Worm (Caenorhabditis elegans) whole organism, L2 larva: ENCODE measurements around the gene fan-1.

Experiments
- C34F6.9 ChIP-seq: fragments of 150-350 bp; optimal IDR thresholded peaks from 2 replicates; lab custom pipeline; 2014; ENCODE audit warnings: missing biosample characterization, missing genetic modification characterization
- R02D3.7 ChIP-seq: fragments of 150-350 bp; optimal IDR thresholded peaks from 2 replicates; lab custom pipeline; 2014; ENCODE audit warnings: missing biosample characterization, missing genetic modification characterization
- Y55F3AM.14 ChIP-seq: fragments of 200-800 bp; sonication (Bioruptor generic); optimal IDR thresholded peaks from 2 replicates; lab custom pipeline; 2018; ENCODE audit warnings: mild to moderate bottlenecking, missing genetic modification characterization, missing compliant biosample characterization
- aly-2 ChIP-seq: fragments of 150-350 bp; optimal IDR thresholded peaks from 2 replicates; lab custom pipeline; 2014; ENCODE audit warnings: missing biosample characterization, missing genetic modification characterization
- ama-1 ChIP-seq: fragments of 150-350 bp; optimal IDR thresholded peaks from 2 replicates; lab custom pipeline; 2018; ENCODE audit warnings: inconsistent platforms
- crh-2 ChIP-seq: sonication (generic microtip); optimal IDR thresholded peaks from 2 replicates; lab custom pipeline; 2017; ENCODE audit warnings: missing biosample characterization, missing genetic modification characterization
- dmd-4 ChIP-seq: sonication (generic microtip); optimal IDR thresholded peaks from 2 replicates; lab custom pipeline; 2017; ENCODE audit warnings: missing biosample characterization, missing genetic modification characterization
- elt-3 ChIP-seq: sonication (generic microtip); optimal IDR thresholded peaks from 2 replicates; lab custom pipeline; 2017; ENCODE audit warnings: missing biosample characterization, missing genetic modification characterization
- gmeb-1 ChIP-seq: fragments of 150-350 bp; optimal IDR thresholded peaks from 2 replicates; lab custom pipeline; 2014; ENCODE audit warnings: missing biosample characterization, missing genetic modification characterization
- lin-11 ChIP-seq: fragments of 150-350 bp; sonication (generic microtip); optimal IDR thresholded peaks from 2 replicates; lab custom pipeline; 2014; ENCODE audit warnings: missing biosample characterization, missing genetic modification characterization, inconsistent platforms, mixed read lengths
- lin-13 ChIP-seq: fragments of 150-350 bp; optimal IDR thresholded peaks from 2 replicates; lab custom pipeline; 2014; ENCODE audit warnings: missing biosample characterization, missing genetic modification reagents, missing genetic modification characterization
- lin-39 ChIP-seq: fragments of 150-350 bp; optimal IDR thresholded peaks from 2 replicates; lab custom pipeline; 2014; ENCODE audit warnings: missing biosample characterization, missing genetic modification reagents, missing genetic modification characterization
- lsy-2 ChIP-seq, 2 experiments: fragments of 150-350 bp in 1 of 2; sonication (generic microtip) in 1 of 2; optimal IDR thresholded peaks; 2 replicates each; lab custom pipeline; 2014 to 2017; ENCODE audit warnings: missing biosample characterization in 2 of 2, missing genetic modification characterization in 2 of 2
- mab-5 ChIP-seq: fragments of 150-350 bp; optimal IDR thresholded peaks from 2 replicates; lab custom pipeline; 2014; ENCODE audit warnings: missing biosample characterization, missing genetic modification characterization
- nhr-11 ChIP-seq: fragments of 150-350 bp; optimal IDR thresholded peaks from 2 replicates; lab custom pipeline; 2014; ENCODE audit warnings: missing biosample characterization, missing genetic modification characterization
- nhr-12 ChIP-seq: fragments of 150-350 bp; optimal IDR thresholded peaks from 2 replicates; lab custom pipeline; 2014; ENCODE audit warnings: missing biosample characterization, missing genetic modification characterization
- nhr-129 ChIP-seq: fragments of 150-350 bp; optimal IDR thresholded peaks from 2 replicates; lab custom pipeline; 2014; ENCODE audit warnings: missing biosample characterization, missing genetic modification characterization
- nhr-23 ChIP-seq: fragments of 150-350 bp; optimal IDR thresholded peaks from 2 replicates; lab custom pipeline; 2014; ENCODE audit warnings: missing biosample characterization, missing genetic modification reagents, missing genetic modification characterization
- nhr-237 ChIP-seq: fragments of 150-350 bp; optimal IDR thresholded peaks from 2 replicates; lab custom pipeline; 2014; ENCODE audit warnings: missing biosample characterization, missing genetic modification characterization
- nhr-25 ChIP-seq: fragments of 150-350 bp; sonication (generic microtip); optimal IDR thresholded peaks from 3 replicates; lab custom pipeline; 2014; ENCODE audit warnings: missing biosample characterization, missing genetic modification characterization
- nhr-6 ChIP-seq: fragments of 150-350 bp; optimal IDR thresholded peaks from 2 replicates; lab custom pipeline; 2014; ENCODE audit warnings: missing biosample characterization, missing genetic modification characterization
- sma-3 ChIP-seq: sonication (generic microtip); optimal IDR thresholded peaks from 2 replicates; lab custom pipeline; 2016; ENCODE audit warnings: missing genetic modification reagents, missing genetic modification characterization, missing compliant biosample characterization
- sma-9 ChIP-seq, 2 experiments: fragments of 150-350 bp in 1 of 2; sonication (generic microtip) in 1 of 2; optimal IDR thresholded peaks; 2 replicates each; lab custom pipeline; 2014 to 2016; ENCODE audit warnings: missing genetic modification characterization in 2 of 2, mild to moderate bottlenecking in 1 of 2, missing biosample characterization in 1 of 2, missing compliant biosample characterization in 1 of 2, missing genetic modification reagents in 1 of 2, moderate library complexity in 1 of 2
- unc-39 ChIP-seq: fragments of 150-350 bp; optimal IDR thresholded peaks from 2 replicates; lab custom pipeline; 2014; ENCODE audit warnings: missing biosample characterization, missing genetic modification characterization
- unc-55 ChIP-seq: fragments of 150-350 bp; sonication (generic microtip); optimal IDR thresholded peaks from 3 replicates; lab custom pipeline; 2014; ENCODE audit warnings: missing biosample characterization, missing genetic modification reagents, missing genetic modification characterization
- unc-62 ChIP-seq: fragments of 150-350 bp; optimal IDR thresholded peaks from 2 replicates; lab custom pipeline; 2014; ENCODE audit warnings: missing biosample characterization, missing genetic modification reagents, missing genetic modification characterization
- zag-1 ChIP-seq: fragments of 150-350 bp; optimal IDR thresholded peaks from 2 replicates; lab custom pipeline; 2014; ENCODE audit warnings: missing biosample characterization, missing genetic modification characterization
- ztf-1 ChIP-seq: fragments of 200-800 bp; sonication (Bioruptor generic); conservative IDR thresholded peaks from 2 replicates; pipeline ENCODE4 v1.3.6; 2022; ENCODE audit warnings: missing genetic modification characterization, missing compliant biosample characterization
- ztf-11 ChIP-seq: sonication (generic microtip); optimal IDR thresholded peaks from 2 replicates; lab custom pipeline; 2017; ENCODE audit warnings: missing biosample characterization, missing genetic modification characterization
- ztf-4 ChIP-seq: fragments of 150-350 bp; optimal IDR thresholded peaks from 2 replicates; lab custom pipeline; 2014; ENCODE audit warnings: missing biosample characterization, missing genetic modification characterization

fan-1 gene

DNA sequence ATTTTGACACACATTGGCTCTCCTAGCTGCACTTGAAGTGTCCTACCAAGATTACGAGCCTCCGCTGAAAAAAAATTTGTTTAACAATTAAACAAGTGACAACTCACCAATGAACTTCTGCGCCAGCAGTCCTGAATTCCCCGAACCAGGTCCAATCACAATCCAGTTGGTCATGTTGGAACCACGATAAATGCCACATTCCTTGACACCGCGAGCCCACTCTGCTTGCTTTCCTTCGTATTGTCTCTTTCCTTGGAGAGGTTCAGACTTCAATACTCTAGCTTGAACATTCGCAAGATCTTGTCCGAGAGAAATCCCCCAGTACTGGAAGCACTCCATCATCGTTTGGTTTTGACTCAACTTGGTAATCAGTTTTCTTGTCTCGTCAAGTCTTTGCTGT, 20.3 kb upstream of the fan-1 start:
- TF ChIP-seq lin-13 (GFP tag; lab: Kevin White, UChicago) (no peak), aly-2 (tag; lab: Kevin White, UChicago) (no peak), sma-9 (GFP tag; optimal IDR thresholded peaks at IDR 0.05; lab: Kevin White, UChicago) (no peak), sma-9 (tag; optimal IDR thresholded peaks at IDR 0.05; lab: Kevin White, UChicago) (no peak), gmeb-1 (no peak)

ce11 chrIV:6529832-6530231, 18.7 kb upstream of the fan-1 start:
- TF ChIP-seq ztf-1 (GFP tag; lab: Robert Waterston, UW), result no peak
- TF ChIP-seq crh-2 (tag; lab: Kevin White, UChicago), result no peak
- TF ChIP-seq sma-3, result no peak
- no peak for TF ChIP-seq nhr-25 (tag; lab: Kevin White, UChicago)
- no peak for TF ChIP-seq ama-1 (lab: Kevin White, UChicago)
- no peak for TF ChIP-seq ztf-4 (tag; lab: Kevin White, UChicago)
- no peak for TF ChIP-seq aly-2 (tag; lab: Kevin White, UChicago)
- no peak for TF ChIP-seq Y55F3AM.14 (GFP tag; lab: Kevin White, UChicago)
- TF ChIP-seq unc-39, result no peak
- no peak for TF ChIP-seq R02D3.7
- no peak for TF ChIP-seq elt-3 (tag; lab: Kevin White, UChicago)

DNA sequence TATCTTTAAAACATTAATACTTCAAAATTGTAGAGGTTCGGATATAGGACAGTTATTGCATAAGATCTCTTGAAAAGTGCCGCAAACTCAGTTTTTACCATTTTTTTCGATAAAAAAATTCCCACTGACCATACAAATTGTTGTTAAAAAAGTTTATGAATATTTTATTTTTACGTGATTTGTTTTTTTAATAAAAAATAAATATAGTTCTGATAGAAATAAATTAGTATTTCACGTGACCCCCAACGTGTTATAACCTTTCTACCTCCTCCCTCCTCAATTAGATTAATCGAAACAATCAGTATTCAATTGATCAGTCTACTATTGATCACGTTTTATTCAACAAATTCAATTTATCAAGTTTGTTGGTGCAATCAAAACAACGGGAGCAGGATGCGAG, 17.0 kb upstream of the fan-1 start, which contains the start of gene C01G5.4:
Gene C01G5.4, plus strand, starts transcription at position 301 of the 400 bp plus-strand sequence.
- no peak for TF ChIP-seq Y55F3AM.14 (GFP tag; lab: Kevin White, UChicago)
- TF ChIP-seq, all 48 proteins: peak for 0

ce11 chrIV:6535908-6536307, 12.6 kb upstream of the fan-1 start, which contains the start of gene C01G5.3:
Gene C01G5.3 (plus strand): TSS chrIV:6536208.
- TF ChIP-seq nhr-11 (no peak), nhr-6 (tag; lab: Kevin White, UChicago) (no peak)
- TF ChIP-seq, all 48 proteins: peak for 0

- TF ChIP-seq zag-1, result no peak
- TF ChIP-seq lsy-2 (tag; optimal IDR thresholded peaks at IDR 0.05; lab: Kevin White, UChicago), result peak in 1 of 2 experiments; percentile 9
- TF ChIP-seq mab-5, result no peak
- no peak for TF ChIP-seq nhr-23
- no peak for TF ChIP-seq R02D3.7
- TF ChIP-seq sma-9 (GFP tag; optimal IDR thresholded peaks at IDR 0.05; lab: Kevin White, UChicago), result no peak
- TF ChIP-seq sma-9 (tag; optimal IDR thresholded peaks at IDR 0.05; lab: Kevin White, UChicago), result no peak
- TF ChIP-seq nhr-129 (tag; lab: Kevin White, UChicago), result no peak
- TF ChIP-seq nhr-237 (tag; lab: Kevin White, UChicago), result no peak
- peak; percentile 50 for TF ChIP-seq unc-55 (GFP tag; lab: Kevin White, UChicago)
- no peak for TF ChIP-seq nhr-12 (tag; lab: Kevin White, UChicago)
- TF ChIP-seq ztf-11 (tag; lab: Kevin White, UChicago), result no peak
- TF ChIP-seq, all 48 proteins: peak for 2
These were observed 7.1 kb upstream of the fan-1 start, which contains the start of gene C01G5.25 for ce11 chrIV:6541435-6541834. Gene C01G5.25 (plus strand): TSS chrIV:6541684.

DNA sequence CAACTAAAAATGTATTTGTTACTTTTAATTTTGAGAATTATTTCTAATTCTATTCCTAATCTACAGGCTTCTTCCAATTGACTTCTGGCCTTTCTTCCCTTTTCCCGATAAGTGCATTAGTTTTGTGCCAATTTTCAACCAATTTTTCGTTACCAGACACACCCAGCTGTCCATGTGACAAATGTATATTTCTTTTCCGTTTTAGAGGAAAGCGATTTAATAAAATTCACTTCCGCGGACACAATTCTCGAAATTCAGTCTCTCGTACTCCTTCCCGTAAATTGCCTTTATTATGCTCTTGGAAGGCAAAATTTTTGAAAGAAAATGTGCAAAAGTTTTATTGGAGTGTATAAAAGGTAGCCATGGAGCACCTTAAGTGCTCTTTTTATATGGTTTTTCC, 5.5 kb upstream of the fan-1 start:
- no peak for TF ChIP-seq unc-62 (GFP tag; lab: Kevin White, UChicago)
- TF ChIP-seq lsy-2 (tag; optimal IDR thresholded peaks at IDR 0.05; lab: Kevin White, UChicago), result peak in 1 of 2 experiments; percentile 13
- TF ChIP-seq C34F6.9 (tag; lab: Kevin White, UChicago), result peak; percentile 7
- TF ChIP-seq sma-9 (GFP tag; optimal IDR thresholded peaks at IDR 0.05; lab: Kevin White, UChicago), result peak; percentile 27
- no peak for TF ChIP-seq sma-9 (tag; optimal IDR thresholded peaks at IDR 0.05; lab: Kevin White, UChicago)

ce11 chrIV:6547397-6547796, 1.1 kb upstream of the fan-1 start:
- TF ChIP-seq R02D3.7 (no peak), lin-11 (tag; lab: Kevin White, UChicago) (no peak), lin-39 (tag; lab: Kevin White, UChicago) (peak; percentile 11), zag-1 (peak; percentile 0), dmd-4 (tag; lab: Kevin White, UChicago) (no peak)
